Worm (Caenorhabditis elegans) whole organism, L1 larva: ENCODE results near the gene F58A6.2.

ENCODE experiments used
- aly-2 ChIP-seq: fragments of 150-350 bp; optimal IDR thresholded peaks from 2 replicates; lab custom pipeline; 2014; ENCODE audit warnings: missing biosample characterization, missing genetic modification characterization
- ces-1 ChIP-seq: fragments of 150-350 bp; optimal IDR thresholded peaks from 2 replicates; lab custom pipeline; 2014; ENCODE audit warnings: missing biosample characterization, missing genetic modification reagents, missing genetic modification characterization
- unc-86 ChIP-seq: sonication (generic microtip); optimal IDR thresholded peaks from 2 replicates; lab custom pipeline; 2016; ENCODE audit warnings: missing genetic modification characterization, missing compliant biosample characterization
- ztf-11 ChIP-seq, 2 experiments: sonication (generic microtip); optimal IDR thresholded peaks; 2 replicates each; lab custom pipeline; 2016 to 2017; ENCODE audit warnings: missing genetic modification characterization in 2 of 2, missing biosample characterization in 1 of 2, missing compliant biosample characterization in 1 of 2

DNA sequence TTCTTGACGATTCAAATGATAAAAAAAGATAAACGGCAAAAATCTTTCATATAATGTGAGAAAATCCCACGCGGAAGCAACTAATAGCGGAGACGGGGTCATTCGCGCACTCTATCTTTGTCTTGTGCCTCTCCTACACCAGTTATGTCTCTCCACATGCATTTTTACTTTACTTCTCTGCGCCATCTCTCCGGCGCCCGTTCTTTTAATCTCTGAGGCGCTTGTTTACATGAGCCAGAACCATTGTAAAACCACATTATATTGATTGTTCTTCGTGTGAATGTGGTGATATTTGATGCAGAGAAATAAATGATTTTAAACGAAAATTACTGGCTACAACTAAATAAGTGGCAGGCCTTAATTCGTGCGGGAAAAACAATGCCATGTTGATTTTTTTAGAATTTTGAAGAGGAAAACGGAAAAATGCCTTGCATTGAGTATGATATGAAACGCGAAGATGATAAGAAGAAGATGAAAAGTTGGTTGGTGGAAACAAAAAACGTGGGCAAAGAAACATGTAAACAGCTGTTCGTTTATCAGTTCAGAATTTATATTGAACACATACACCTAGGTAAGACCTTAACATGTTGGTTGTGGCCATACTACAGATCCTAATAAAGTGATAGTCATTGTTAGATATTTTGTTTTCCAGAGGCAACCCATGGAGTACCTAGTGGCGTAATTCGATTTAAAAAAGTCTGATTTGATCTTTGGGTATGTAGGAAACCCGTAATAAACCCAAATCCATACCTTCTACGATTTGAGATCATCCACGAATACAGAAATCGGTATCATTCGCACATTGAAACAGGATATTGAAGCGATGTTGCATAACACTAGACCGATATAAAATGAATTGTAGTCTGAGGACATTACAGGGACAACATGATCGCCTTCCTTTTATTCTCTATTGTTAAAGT, 43.9 kb upstream of the F58A6.2 start, which contains the start of gene C04G6.2:
- TF ChIP-seq unc-86 (tag; lab: Kevin White, UChicago) (peak; percentile 16), ces-1 (GFP tag; lab: Kevin White, UChicago) (no peak), ztf-11 (tag; optimal IDR thresholded peaks at IDR 0.05; lab: Kevin White, UChicago) (no peak), aly-2 (no peak)
